Worm (Caenorhabditis elegans) whole organism, young adult: ENCODE measurements around the gene VY10G11R.1.

ENCODE experiments used
- B0336.3 ChIP-seq: fragments of 200-800 bp; sonication (Bioruptor generic); IDR thresholded peaks from 2 replicates; pipeline ENCODE4 v1.3.6; 2022; ENCODE audit warnings: missing genetic modification characterization, missing compliant biosample characterization
- F37B4.10 ChIP-seq: fragments of 200-800 bp; sonication (Bioruptor generic); IDR thresholded peaks from 2 replicates; pipeline ENCODE4 v1.3.6; 2022; ENCODE audit warnings: missing genetic modification characterization, missing compliant biosample characterization
- F39B2.1 ChIP-seq: fragments of 200-800 bp; sonication (Bioruptor generic); IDR thresholded peaks from 2 replicates; pipeline ENCODE4 v1.3.6; 2022; ENCODE audit warnings: missing genetic modification reagents, missing genetic modification characterization, missing compliant biosample characterization
- F52B5.7 ChIP-seq: sonication (generic microtip); optimal IDR thresholded peaks from 2 replicates; lab custom pipeline; 2016; ENCODE audit warnings: mild to moderate bottlenecking, missing genetic modification characterization, missing compliant biosample characterization
- F57A8.1 ChIP-seq: fragments of 200-800 bp; sonication (Bioruptor generic); optimal IDR thresholded peaks from 2 replicates; lab custom pipeline; 2018; ENCODE audit warnings: mild to moderate bottlenecking, missing genetic modification characterization, moderate library complexity, missing compliant biosample characterization
- F57C9.4 ChIP-seq: sonication (generic microtip); optimal IDR thresholded peaks from 2 replicates; lab custom pipeline; 2017; ENCODE audit warnings: mild to moderate bottlenecking, missing genetic modification characterization, missing compliant biosample characterization
- K12H6.12 ChIP-seq: fragments of 200-800 bp; sonication (Bioruptor generic); optimal IDR thresholded peaks from 2 replicates; lab custom pipeline; 2018; ENCODE audit warnings: mild to moderate bottlenecking, missing genetic modification characterization, missing compliant biosample characterization
- akir-1 ChIP-seq: fragments of 200-800 bp; sonication (Bioruptor generic); optimal IDR thresholded peaks from 2 replicates; lab custom pipeline; 2018; ENCODE audit warnings: mild to moderate bottlenecking, missing genetic modification characterization, moderate library complexity, missing compliant biosample characterization
- aptf-3 ChIP-seq: fragments of 200-800 bp; sonication (Bioruptor generic); IDR thresholded peaks from 2 replicates; pipeline ENCODE4 v1.3.6; 2022; ENCODE audit warnings: missing genetic modification characterization, missing compliant biosample characterization
- athp-1 ChIP-seq: sonication (generic microtip); optimal IDR thresholded peaks from 2 replicates; lab custom pipeline; 2017; ENCODE audit warnings: mild to moderate bottlenecking, missing genetic modification characterization, missing compliant biosample characterization
- attf-5 ChIP-seq: fragments of 200-800 bp; sonication (Bioruptor generic); optimal IDR thresholded peaks from 2 replicates; lab custom pipeline; 2018; ENCODE audit warnings: mild to moderate bottlenecking, missing genetic modification characterization, missing compliant biosample characterization
- ccch-3 ChIP-seq: fragments of 200-800 bp; sonication (Bioruptor generic); optimal IDR thresholded peaks from 2 replicates; lab custom pipeline; 2018; ENCODE audit warnings: mild to moderate bottlenecking, missing genetic modification characterization, missing compliant biosample characterization
- cebp-1 ChIP-seq, 2 experiments: fragments of 200-800 bp in 1 of 2; sonication (Bioruptor generic) in 1 of 2; sonication (generic microtip) in 1 of 2; IDR thresholded peaks in 1 of 2; optimal IDR thresholded peaks in 1 of 2; 2 replicates each; pipeline versions ENCODE4 v1.3.6 to Lab custom; 2017 to 2022; ENCODE audit warnings: missing compliant biosample characterization in 2 of 2, missing genetic modification characterization in 2 of 2, mild to moderate bottlenecking in 1 of 2, missing genetic modification reagents in 1 of 2, moderate library complexity in 1 of 2
- cebp-2 ChIP-seq: fragments of 200-800 bp; sonication (Bioruptor generic); IDR thresholded peaks from 2 replicates; pipeline ENCODE4 v1.3.6; 2022; ENCODE audit warnings: missing genetic modification characterization, missing compliant biosample characterization
- ceh-100 ChIP-seq: fragments of 200-800 bp; sonication (Bioruptor generic); IDR thresholded peaks from 2 replicates; pipeline ENCODE4 v1.3.6; 2022; ENCODE audit warnings: missing genetic modification reagents, missing genetic modification characterization, missing compliant biosample characterization
- ceh-58 ChIP-seq: fragments of 200-800 bp; sonication (Bioruptor generic); IDR thresholded peaks from 2 replicates; pipeline ENCODE4 v1.3.6; 2022; ENCODE audit warnings: missing genetic modification characterization, missing compliant biosample characterization
- ceh-79 ChIP-seq: sonication (generic microtip); optimal IDR thresholded peaks from 2 replicates; lab custom pipeline; 2017; ENCODE audit warnings: mild to moderate bottlenecking, missing genetic modification characterization, missing compliant biosample characterization
- chd-7 ChIP-seq: sonication (generic microtip); optimal IDR thresholded peaks from 2 replicates; lab custom pipeline; 2016; ENCODE audit warnings: mild to moderate bottlenecking, missing genetic modification characterization, moderate library complexity, missing compliant biosample characterization
- dox-1 ChIP-seq: fragments of 200-800 bp; sonication (Bioruptor generic); IDR thresholded peaks from 2 replicates; pipeline ENCODE4 v1.3.6; 2022; ENCODE audit warnings: missing genetic modification reagents, missing genetic modification characterization, missing compliant biosample characterization
- dpff-1 ChIP-seq: sonication (generic microtip); optimal IDR thresholded peaks from 2 replicates; lab custom pipeline; 2017; ENCODE audit warnings: mild to moderate bottlenecking, missing genetic modification characterization, missing compliant biosample characterization
- dpl-1 ChIP-seq: fragments of 150-350 bp; optimal IDR thresholded peaks from 2 replicates; lab custom pipeline; 2014; ENCODE audit warnings: missing biosample characterization, missing genetic modification reagents, missing genetic modification characterization
- efl-1 ChIP-seq: fragments of 150-350 bp; optimal IDR thresholded peaks from 2 replicates; lab custom pipeline; 2014; ENCODE audit warnings: missing biosample characterization, missing genetic modification reagents, missing genetic modification characterization
- egl-18 ChIP-seq: fragments of 200-800 bp; sonication (Bioruptor generic); IDR thresholded peaks from 2 replicates; pipeline ENCODE4 v1.3.6; 2022; ENCODE audit warnings: missing genetic modification reagents, missing genetic modification characterization, missing compliant biosample characterization
- egrh-3 ChIP-seq: fragments of 200-800 bp; sonication (Bioruptor generic); IDR thresholded peaks from 2 replicates; pipeline ENCODE4 v1.3.6; 2022; ENCODE audit warnings: missing genetic modification reagents, missing genetic modification characterization, missing compliant biosample characterization
- fkh-3 ChIP-seq: sonication (generic microtip); optimal IDR thresholded peaks from 2 replicates; lab custom pipeline; 2016; ENCODE audit warnings: mild to moderate bottlenecking, missing genetic modification characterization, missing compliant biosample characterization
- him-1 ChIP-seq: sonication (generic microtip); optimal IDR thresholded peaks from 2 replicates; lab custom pipeline; 2016; ENCODE audit warnings: missing genotype, missing genetic modification reagents, missing genetic modification characterization, missing compliant biosample characterization
- hmg-1.2 ChIP-seq: fragments of 200-800 bp; sonication (Bioruptor generic); IDR thresholded peaks from 2 replicates; pipeline ENCODE4 v1.3.6; 2022; ENCODE audit warnings: missing genetic modification reagents, missing genetic modification characterization, missing compliant biosample characterization
- hsf-1 ChIP-seq: fragments of 200-800 bp; sonication (Bioruptor generic); IDR thresholded peaks from 2 replicates; pipeline ENCODE4 v1.3.6; 2022; ENCODE audit warnings: missing genetic modification reagents, missing genetic modification characterization, missing compliant biosample characterization
- let-526 ChIP-seq: fragments of 200-800 bp; sonication (Bioruptor generic); IDR thresholded peaks from 2 replicates; pipeline ENCODE4 v1.3.6; 2022; ENCODE audit warnings: missing genetic modification reagents, missing genetic modification characterization, missing compliant biosample characterization
- lin-35 ChIP-seq, 3 experiments: fragments of 150-350 bp in 2 of 3; sonication (generic microtip) in 1 of 3; optimal IDR thresholded peaks; 2 replicates each; lab custom pipeline; 2014 to 2018; ENCODE audit warnings: missing biosample characterization in 3 of 3, missing genetic modification characterization in 3 of 3, missing genetic modification reagents in 3 of 3
- lin-54 ChIP-seq: fragments of 200-800 bp; sonication (Bioruptor generic); optimal IDR thresholded peaks from 2 replicates; lab custom pipeline; 2018; ENCODE audit warnings: mild to moderate bottlenecking, missing genetic modification characterization, missing compliant biosample characterization
- lsl-1 ChIP-seq: fragments of 200-800 bp; sonication (Bioruptor generic); optimal IDR thresholded peaks from 2 replicates; lab custom pipeline; 2018; ENCODE audit warnings: mild to moderate bottlenecking, missing genetic modification characterization, moderate library complexity, missing compliant biosample characterization
- lsy-27 ChIP-seq: sonication (generic microtip); optimal IDR thresholded peaks from 2 replicates; lab custom pipeline; 2017; ENCODE audit warnings: missing genetic modification characterization, mild to moderate bottlenecking, missing compliant biosample characterization, antibody characterized with exemption, missing genotype, borderline replicate concordance; ENCODE audit not compliant: insufficient read depth
- nhr-27 ChIP-seq: fragments of 200-800 bp; sonication (Bioruptor generic); optimal IDR thresholded peaks from 2 replicates; lab custom pipeline; 2018; ENCODE audit warnings: mild to moderate bottlenecking, missing genetic modification characterization, moderate library complexity, missing compliant biosample characterization
- nhr-90 ChIP-seq: sonication (generic microtip); optimal IDR thresholded peaks from 2 replicates; lab custom pipeline; 2016; ENCODE audit warnings: missing genotype, mild to moderate bottlenecking, missing genetic modification characterization, missing compliant biosample characterization
- pbrm-1 ChIP-seq: fragments of 200-800 bp; sonication (Bioruptor generic); IDR thresholded peaks from 2 replicates; pipeline ENCODE4 v1.3.6; 2022; ENCODE audit warnings: missing genetic modification reagents, missing genetic modification characterization, missing compliant biosample characterization
- rcor-1 ChIP-seq: fragments of 200-800 bp; sonication (Bioruptor generic); IDR thresholded peaks from 2 replicates; pipeline ENCODE4 v1.3.6; 2022; ENCODE audit warnings: missing genetic modification reagents, missing genetic modification characterization, missing compliant biosample characterization
- snpc-4 ChIP-seq, 5 experiments: fragments of 150-350 bp in 1 of 5; sonication (generic microtip) in 4 of 5; optimal IDR thresholded peaks; 2 replicates each; lab custom pipeline; 2014 to 2018; ENCODE audit warnings: missing genetic modification characterization in 5 of 5, missing biosample characterization in 3 of 5, antibody characterized with exemption in 2 of 5, mild to moderate bottlenecking in 2 of 5, missing compliant biosample characterization in 2 of 5, missing genotype in 2 of 5, moderate library complexity in 2 of 5, missing genetic modification reagents in 1 of 5
- somi-1 ChIP-seq: fragments of 200-800 bp; sonication (Bioruptor generic); optimal IDR thresholded peaks from 2 replicates; lab custom pipeline; 2018; ENCODE audit warnings: mild to moderate bottlenecking, missing genetic modification characterization, missing compliant biosample characterization
- tbp1 ChIP-seq: fragments of 200-800 bp; sonication (Bioruptor generic); optimal IDR thresholded peaks from 2 replicates; lab custom pipeline; 2018; ENCODE audit warnings: mild to moderate bottlenecking, missing genetic modification characterization, missing compliant biosample characterization
- tlf-1 ChIP-seq: fragments of 200-800 bp; sonication (Bioruptor generic); optimal IDR thresholded peaks from 2 replicates; lab custom pipeline; 2018; ENCODE audit warnings: mild to moderate bottlenecking, missing genetic modification characterization, missing compliant biosample characterization
- unc-62 ChIP-seq: fragments of 150-350 bp; optimal IDR thresholded peaks from 2 replicates; lab custom pipeline; 2014; ENCODE audit warnings: missing biosample characterization, missing genetic modification reagents, missing genetic modification characterization
- zim-3 ChIP-seq: sonication (generic microtip); optimal IDR thresholded peaks from 2 replicates; lab custom pipeline; 2017; ENCODE audit warnings: mild to moderate bottlenecking, missing genetic modification characterization, moderate library complexity, missing compliant biosample characterization
- ztf-18 ChIP-seq: sonication (generic microtip); optimal IDR thresholded peaks from 2 replicates; lab custom pipeline; 2016; ENCODE audit warnings: missing genotype, mild to moderate bottlenecking, missing genetic modification characterization, missing compliant biosample characterization
- ztf-22 ChIP-seq: fragments of 200-800 bp; sonication (Bioruptor generic); optimal IDR thresholded peaks from 2 replicates; lab custom pipeline; 2018; ENCODE audit warnings: mild to moderate bottlenecking, missing genetic modification characterization, moderate library complexity, missing compliant biosample characterization
- ztf-26 ChIP-seq: sonication (generic microtip); optimal IDR thresholded peaks from 2 replicates; lab custom pipeline; 2017; ENCODE audit warnings: missing genetic modification characterization, missing compliant biosample characterization
- ztf-28 ChIP-seq: fragments of 200-800 bp; sonication (Bioruptor generic); IDR thresholded peaks from 2 replicates; pipeline ENCODE4 v1.3.6; 2022; ENCODE audit warnings: missing genetic modification reagents, missing genetic modification characterization, missing compliant biosample characterization
- ztf-6 ChIP-seq: fragments of 200-800 bp; sonication (Bioruptor generic); IDR thresholded peaks from 2 replicates; pipeline ENCODE4 v1.3.6; 2022; ENCODE audit warnings: missing genetic modification reagents, missing genetic modification characterization, missing compliant biosample characterization

The VY10G11R.1 gene

DNA sequence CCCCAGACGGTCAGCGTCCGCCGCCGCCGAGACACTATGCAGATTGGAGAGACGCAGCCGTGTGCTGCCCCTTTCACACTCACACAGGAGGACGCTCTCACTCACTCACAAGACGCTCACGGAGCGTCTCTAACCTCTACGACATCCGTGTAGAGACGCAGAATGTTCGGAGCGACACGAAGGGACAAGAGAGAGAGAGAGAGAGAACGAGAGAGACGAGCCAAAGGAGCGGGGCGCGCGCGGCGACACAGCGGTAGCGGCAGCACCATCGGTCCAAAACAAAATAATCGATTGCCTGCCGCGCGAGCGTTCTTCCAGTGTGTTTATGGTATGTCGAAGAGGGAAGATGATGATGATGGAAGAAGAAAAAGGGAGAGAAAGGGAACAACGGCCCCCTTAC, 21.5 kb upstream of the VY10G11R.1 start (continued):
- TF ChIP-seq B0336.3 (GFP tag; lab: Robert Waterston, UW), result peak; percentile 57; the same call in 1 of the 2 replicates
- TF ChIP-seq egrh-3 (GFP tag; lab: Robert Waterston, UW), result peak; percentile 78
- peak; percentile 95 for TF ChIP-seq hmg-1.2 (GFP tag; lab: Robert Waterston, UW)
- TF ChIP-seq tlf-1, result peak; percentile 33
- peak; percentile 86 for TF ChIP-seq pbrm-1 (GFP tag; lab: Robert Waterston, UW)
- no peak for TF ChIP-seq zim-3 (tag; lab: Kevin White, UChicago)
- peak; percentile 75; the same call in 1 of the 2 replicates for TF ChIP-seq let-526 (GFP tag; lab: Robert Waterston, UW)
- TF ChIP-seq efl-1, result no peak
- TF ChIP-seq snpc-4 (GFP tag; optimal IDR thresholded peaks at IDR 0.05; lab: Kevin White, UChicago), result peak; percentile 39
- TF ChIP-seq snpc-4 (tag; optimal IDR thresholded peaks at IDR 0.05; lab: Kevin White, UChicago), result peak in 3 of 4 experiments; percentile 65 to 76 (median 72)
- TF ChIP-seq egl-18 (GFP tag; lab: Robert Waterston, UW), result no peak
- TF ChIP-seq ztf-6 (GFP tag; lab: Robert Waterston, UW), result no peak
- TF ChIP-seq him-1 (tag; lab: Kevin White, UChicago), result no peak
- no peak for TF ChIP-seq lsl-1 (GFP tag; lab: Kevin White, UChicago)
- TF ChIP-seq ceh-79 (tag; lab: Kevin White, UChicago), result no peak
- TF ChIP-seq ztf-22 (GFP tag; lab: Kevin White, UChicago), result no peak
- TF ChIP-seq lsy-27 (tag; lab: Kevin White, UChicago), result no peak
- no peak for TF ChIP-seq F39B2.1
- peak; percentile 14 for TF ChIP-seq unc-62 (GFP tag; lab: Kevin White, UChicago)
- no peak for TF ChIP-seq aptf-3 (GFP tag; lab: Robert Waterston, UW)
- TF ChIP-seq dpl-1 (GFP tag; lab: Kevin White, UChicago), result no peak
- TF ChIP-seq tbp1 (GFP tag; lab: Kevin White, UChicago), result peak; percentile 50
- no peak for TF ChIP-seq ztf-18 (tag; lab: Kevin White, UChicago)
- peak; percentile 80 for TF ChIP-seq dox-1 (GFP tag; lab: Robert Waterston, UW)
- peak; percentile 86 for TF ChIP-seq K12H6.12 (tag; lab: Kevin White, UChicago)
- TF ChIP-seq cebp-1 (GFP tag; IDR thresholded peaks at IDR 0.05; lab: Robert Waterston, UW), result peak; percentile 55; the same call in 1 of the 2 replicates
- peak; percentile 89 for TF ChIP-seq cebp-1 (tag; optimal IDR thresholded peaks at IDR 0.05; lab: Kevin White, UChicago)
- TF ChIP-seq hsf-1 (GFP tag; lab: Robert Waterston, UW), result no peak
- peak; percentile 36 for TF ChIP-seq F52B5.7 (tag; lab: Kevin White, UChicago)
- TF ChIP-seq ccch-3, result no peak
- TF ChIP-seq ceh-58 (GFP tag; lab: Robert Waterston, UW), result no peak
- TF ChIP-seq chd-7 (tag; lab: Kevin White, UChicago), result peak; percentile 55
- TF ChIP-seq attf-5 (GFP tag; lab: Kevin White, UChicago), result peak; percentile 80
- no peak for TF ChIP-seq F37B4.10 (GFP tag; lab: Robert Waterston, UW)
- no peak for TF ChIP-seq ztf-28 (GFP tag; lab: Robert Waterston, UW)
- no peak for TF ChIP-seq ceh-100 (GFP tag; lab: Robert Waterston, UW)
- no peak for TF ChIP-seq nhr-27 (tag; lab: Kevin White, UChicago)
- no peak for TF ChIP-seq akir-1 (GFP tag; lab: Kevin White, UChicago)
- TF ChIP-seq lin-35 (GFP tag; optimal IDR thresholded peaks at IDR 0.05; lab: Kevin White, UChicago), result peak in 1 of 3 experiments; percentile 71
- no peak for TF ChIP-seq F57A8.1 (GFP tag; lab: Kevin White, UChicago)
- TF ChIP-seq F57C9.4 (tag; lab: Kevin White, UChicago), result no peak
- TF ChIP-seq cebp-2 (GFP tag; lab: Robert Waterston, UW), result no peak
- TF ChIP-seq athp-1 (tag; lab: Kevin White, UChicago), result no peak
- TF ChIP-seq ztf-26 (tag; lab: Kevin White, UChicago), result peak; percentile 71
- no peak for TF ChIP-seq fkh-3 (tag; lab: Kevin White, UChicago)
- peak; percentile 39 for TF ChIP-seq nhr-90 (tag; lab: Kevin White, UChicago)
- peak; percentile 1 for TF ChIP-seq somi-1 (GFP tag; lab: Kevin White, UChicago)
- TF ChIP-seq dpff-1 (tag; lab: Kevin White, UChicago), result no peak
- peak; percentile 34; the same call in 1 of the 2 replicates for TF ChIP-seq rcor-1 (GFP tag; lab: Robert Waterston, UW)
- peak; percentile 52 for TF ChIP-seq lin-54
